Fruit fly (Drosophila melanogaster): ENCODE measurements around the gene bcn92.

- TF ChIP-seq kni (GFP tag; optimal IDR thresholded peaks at IDR 0.05) (no peak), CG11723 (GFP tag; optimal IDR thresholded peaks at IDR 0.05) (no peak), NC2β (GFP tag; optimal IDR thresholded peaks at IDR 0.05) (no peak), chm (GFP tag; IDR thresholded peaks at IDR 0.05) (no peak), CHES-1-like (GFP tag; optimal IDR thresholded peaks at IDR 0.05) (no peak), CG8478 (optimal IDR thresholded peaks at IDR 0.05) (no peak), fru (optimal IDR thresholded peaks at IDR 0.05) (no peak), CG4617 (GFP tag; optimal IDR thresholded peaks at IDR 0.05; ENCODE audit: borderline replicate concordance) (no peak), CG3163 (GFP tag; optimal IDR thresholded peaks at IDR 0.05) (no peak)
Measured at dm6 chrX:2107782-2108409, 41.6 kb downstream of the bcn92 start.

All from whole organism, embryonic.